Fruit fly (Drosophila melanogaster) Kc167 (cell line): ENCODE data around the gene CG15571.

ENCODE experiments used
- Myc ChIP-seq: fragments of >200 bp; optimal IDR thresholded peaks from 2 replicates; lab custom pipeline; 2017; ENCODE audit warnings: missing external identifiers
- Sin3A ChIP-seq: fragments of >200 bp; optimal IDR thresholded peaks from 2 replicates; lab custom pipeline; 2018; ENCODE audit warnings: missing external identifiers
- h ChIP-seq: fragments of >200 bp; optimal IDR thresholded peaks from 3 replicates; lab custom pipeline; 2018; ENCODE audit warnings: missing external identifiers
- insv ChIP-seq: fragments of >200 bp; optimal IDR thresholded peaks from 3 replicates; lab custom pipeline; 2018; ENCODE audit warnings: missing external identifiers
- psq ChIP-seq: fragments of >200 bp; optimal IDR thresholded peaks from 2 replicates; lab custom pipeline; 2017; ENCODE audit warnings: missing external identifiers
- ttk ChIP-seq: sonication (Bioruptor generic); optimal IDR thresholded peaks from 2 replicates; lab custom pipeline; 2017; ENCODE audit warnings: missing external identifiers

- TF ChIP-seq h (lab: Kevin White, UChicago) (no peak), psq (lab: Kevin White, UChicago) (no peak), Myc (lab: Kevin White, UChicago) (no peak), Sin3A (lab: Kevin White, UChicago) (no peak), insv (lab: Kevin White, UChicago) (no peak), ttk (lab: Kevin White, UChicago) (no peak)
Measured at dm6 chrX:4173381-4173780, 43.8 kb downstream of the CG15571 start.
